Worm (Caenorhabditis elegans) whole organism, L1 larva: ENCODE results near the gene let-268.

Source experiments
- C04F5.9 ChIP-seq: sonication (generic microtip); optimal IDR thresholded peaks from 2 replicates; lab custom pipeline; 2016; ENCODE audit warnings: missing genetic modification characterization, missing compliant biosample characterization
- C16A3.4 ChIP-seq: fragments of 150-350 bp; optimal IDR thresholded peaks from 2 replicates; lab custom pipeline; 2014; ENCODE audit warnings: missing biosample characterization, missing genetic modification characterization
- blmp-1 ChIP-seq: fragments of 150-350 bp; optimal IDR thresholded peaks from 2 replicates; lab custom pipeline; 2014; ENCODE audit warnings: missing biosample characterization, missing genetic modification characterization
- ceh-63 ChIP-seq: fragments of 200-800 bp; sonication (Bioruptor generic); optimal IDR thresholded peaks from 2 replicates; lab custom pipeline; 2018; ENCODE audit warnings: mild to moderate bottlenecking, missing genetic modification characterization, missing compliant biosample characterization
- egl-27 ChIP-seq, 2 experiments: fragments of 150-350 bp in 1 of 2; sonication (generic microtip); optimal IDR thresholded peaks; 3 replicates each; lab custom pipeline; 2017 to 2018; ENCODE audit warnings: missing biosample characterization in 2 of 2, missing genetic modification characterization in 2 of 2, missing genetic modification reagents in 2 of 2
- elt-2 ChIP-seq: sonication (generic microtip); optimal IDR thresholded peaks from 2 replicates; lab custom pipeline; 2016; ENCODE audit warnings: missing genetic modification characterization, mild to moderate bottlenecking, inconsistent platforms, missing compliant biosample characterization, missing genetic modification reagents
- elt-3 ChIP-seq, 6 experiments: fragments of 150-350 bp in 1 of 6; sonication (generic microtip); optimal IDR thresholded peaks; 2 replicates each; lab custom pipeline; 2017 to 2018; ENCODE audit warnings: missing biosample characterization in 6 of 6, missing genetic modification characterization in 6 of 6, inconsistent platforms in 1 of 6
- fkh-4 ChIP-seq: sonication (generic microtip); optimal IDR thresholded peaks from 2 replicates; lab custom pipeline; 2016; ENCODE audit warnings: missing compliant biosample characterization, missing genetic modification characterization, borderline replicate concordance
- fos-1 ChIP-seq: fragments of 150-350 bp; optimal IDR thresholded peaks from 2 replicates; lab custom pipeline; 2014; ENCODE audit warnings: missing biosample characterization, missing genetic modification characterization
- hlh-17 ChIP-seq: fragments of 200-800 bp; sonication (Bioruptor generic); optimal IDR thresholded peaks from 2 replicates; lab custom pipeline; 2018; ENCODE audit warnings: missing genetic modification characterization, mild to moderate bottlenecking, missing compliant biosample characterization, moderate library complexity, borderline replicate concordance
- hpl-2 ChIP-seq: fragments of 150-350 bp; optimal IDR thresholded peaks from 2 replicates; lab custom pipeline; 2014; ENCODE audit warnings: missing biosample characterization, missing genetic modification reagents, missing genetic modification characterization
- irx-1 ChIP-seq: sonication (generic microtip); optimal IDR thresholded peaks from 2 replicates; lab custom pipeline; 2016; ENCODE audit warnings: missing genetic modification characterization, missing compliant biosample characterization
- isw-1 ChIP-seq: fragments of 200-800 bp; sonication (Bioruptor generic); IDR thresholded peaks from 2 replicates; pipeline ENCODE4 v1.3.6; 2022; ENCODE audit warnings: missing genetic modification characterization, missing compliant biosample characterization
- lin-13 ChIP-seq: fragments of 150-350 bp; optimal IDR thresholded peaks from 2 replicates; lab custom pipeline; 2014; ENCODE audit warnings: missing biosample characterization, missing genetic modification reagents, missing genetic modification characterization
- lin-14 ChIP-seq: fragments of 200-800 bp; sonication (Bioruptor generic); optimal IDR thresholded peaks from 2 replicates; lab custom pipeline; 2018; ENCODE audit warnings: mild to moderate bottlenecking, missing genetic modification characterization, moderate library complexity, missing compliant biosample characterization
- lin-15B ChIP-seq: fragments of 150-350 bp; sonication (generic microtip); optimal IDR thresholded peaks from 3 replicates; lab custom pipeline; 2014; ENCODE audit warnings: missing biosample characterization, missing genetic modification characterization
- lin-35 ChIP-seq, 2 experiments: fragments of 150-350 bp; optimal IDR thresholded peaks; 2 replicates each; lab custom pipeline; 2014; ENCODE audit warnings: missing biosample characterization in 2 of 2, missing genetic modification characterization in 2 of 2, missing genetic modification reagents in 2 of 2
- lsy-2 ChIP-seq, 2 experiments: fragments of 150-350 bp; optimal IDR thresholded peaks; 2 replicates each; lab custom pipeline; 2014; ENCODE audit warnings: missing biosample characterization in 2 of 2, missing genetic modification characterization in 2 of 2
- mdl-1 ChIP-seq, 2 experiments: fragments of 150-350 bp; optimal IDR thresholded peaks; 2 replicates each; lab custom pipeline; 2014 to 2017; ENCODE audit warnings: missing biosample characterization in 2 of 2, missing genetic modification characterization in 2 of 2, inconsistent platforms in 1 of 2
- mep-1 ChIP-seq: fragments of 150-350 bp; optimal IDR thresholded peaks from 2 replicates; lab custom pipeline; 2014; ENCODE audit warnings: missing biosample characterization, missing genetic modification characterization
- nhr-19 ChIP-seq: fragments of 200-800 bp; sonication (Bioruptor generic); conservative IDR thresholded peaks from 2 replicates; pipeline ENCODE4 v1.3.6; 2022; ENCODE audit warnings: missing genetic modification characterization, missing compliant biosample characterization
- nhr-20 ChIP-seq: sonication (generic microtip); optimal IDR thresholded peaks from 2 replicates; lab custom pipeline; 2016; ENCODE audit warnings: mild to moderate bottlenecking, missing genetic modification characterization, missing compliant biosample characterization
- nhr-237 ChIP-seq: fragments of 150-350 bp; optimal IDR thresholded peaks from 2 replicates; lab custom pipeline; 2014; ENCODE audit warnings: missing biosample characterization, missing genetic modification characterization
- nhr-71 ChIP-seq: sonication (generic microtip); optimal IDR thresholded peaks from 2 replicates; lab custom pipeline; 2016; ENCODE audit warnings: mild to moderate bottlenecking, missing genetic modification characterization, moderate library complexity, missing compliant biosample characterization
- nhr-85 ChIP-seq: sonication (generic microtip); peaks from one replicate; lab custom pipeline; 2016; ENCODE audit warnings: missing genetic modification characterization, inconsistent platforms, missing compliant biosample characterization
- nhr-90 ChIP-seq: sonication (generic microtip); optimal IDR thresholded peaks from 2 replicates; lab custom pipeline; 2016; ENCODE audit warnings: mild to moderate bottlenecking, missing genetic modification characterization, missing compliant biosample characterization; ENCODE audit not compliant: poor library complexity
- pax-3 ChIP-seq: fragments of 200-800 bp; sonication (Bioruptor generic); optimal IDR thresholded peaks from 2 replicates; lab custom pipeline; 2018; ENCODE audit warnings: mild to moderate bottlenecking, missing genetic modification characterization, moderate library complexity, missing compliant biosample characterization
- snpc-4 ChIP-seq: fragments of 150-350 bp; optimal IDR thresholded peaks from 2 replicates; lab custom pipeline; 2014; ENCODE audit warnings: missing biosample characterization, missing genetic modification characterization
- snu-23 ChIP-seq: sonication (generic microtip); optimal IDR thresholded peaks from 2 replicates; lab custom pipeline; 2016; ENCODE audit warnings: missing genetic modification characterization, missing compliant biosample characterization
- sptf-1 ChIP-seq: fragments of 150-350 bp; optimal IDR thresholded peaks from 2 replicates; lab custom pipeline; 2014; ENCODE audit warnings: missing biosample characterization, missing genetic modification characterization
- tbx-2 ChIP-seq: sonication (generic microtip); optimal IDR thresholded peaks from 2 replicates; lab custom pipeline; 2016; ENCODE audit warnings: missing genetic modification characterization, missing compliant biosample characterization
- unc-62 ChIP-seq: fragments of 150-350 bp; optimal IDR thresholded peaks from 2 replicates; lab custom pipeline; 2014; ENCODE audit warnings: missing biosample characterization, missing genetic modification reagents, missing genetic modification characterization
- unc-98 ChIP-seq: fragments of 200-800 bp; sonication (Bioruptor generic); IDR thresholded peaks from 2 replicates; pipeline ENCODE4 v1.3.6; 2022; ENCODE audit warnings: missing genetic modification characterization, missing compliant biosample characterization
- zip-4 ChIP-seq: fragments of 200-800 bp; sonication (Bioruptor generic); optimal IDR thresholded peaks from 2 replicates; lab custom pipeline; 2018; ENCODE audit warnings: mild to moderate bottlenecking, missing genetic modification characterization, moderate library complexity, missing compliant biosample characterization

Gene let-268

ce11 chrII:10033163-10033871, 6.5 kb downstream of the let-268 start, which contains the start of gene mtcu-2 (continued):
- TF ChIP-seq mdl-1 (tag; optimal IDR thresholded peaks at IDR 0.05; lab: Kevin White, UChicago): peak in 1 of 2 experiments; percentile 45
- TF ChIP-seq snpc-4: peak; percentile 47
- peak; percentile 6 for TF ChIP-seq fos-1
- TF ChIP-seq pax-3 (tag; lab: Kevin White, UChicago): peak; percentile 81
- peak; percentile 90 for TF ChIP-seq unc-98 (GFP tag; lab: Robert Waterston, UW)
- TF ChIP-seq C04F5.9 (tag; lab: Kevin White, UChicago): peak; percentile 61
- peak; percentile 74 to 84 for TF ChIP-seq lin-35 (GFP tag; optimal IDR thresholded peaks at IDR 0.05; lab: Kevin White, UChicago)
- TF ChIP-seq lin-13: peak; percentile 46
- peak; percentile 43 for TF ChIP-seq zip-4 (GFP tag; lab: Kevin White, UChicago)
- peak in 1 of 2 experiments; percentile 2 for TF ChIP-seq egl-27 (tag; optimal IDR thresholded peaks at IDR 0.05; lab: Kevin White, UChicago)
- TF ChIP-seq nhr-237: peak; percentile 24
- TF ChIP-seq lin-14 (GFP tag; lab: Kevin White, UChicago): peak; percentile 89
- peak; percentile 85 for TF ChIP-seq lin-15B (tag; lab: Kevin White, UChicago)

DNA sequence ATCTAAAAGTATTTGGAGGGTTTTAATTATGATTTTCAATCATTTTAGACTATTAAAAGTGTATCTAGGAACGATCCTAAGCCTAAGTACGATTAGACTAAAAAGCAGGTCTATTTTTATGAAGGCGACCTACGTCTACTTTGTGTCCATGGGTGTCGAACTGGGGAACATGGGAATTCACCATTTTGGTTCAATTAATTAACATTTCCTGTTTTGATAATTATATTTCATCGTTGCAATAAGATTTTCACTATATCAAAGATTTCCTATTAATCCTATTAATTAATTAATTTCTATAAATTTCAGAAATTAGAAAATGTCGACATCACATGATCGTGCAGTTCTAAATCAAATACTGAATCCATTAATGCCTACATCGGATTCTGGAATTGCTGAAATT, 9.9 kb downstream of the let-268 start, which contains the start of gene ttc-36:
Gene ttc-36 (plus strand): TSS at position 301 of the 400 bp plus-strand sequence.
- TF ChIP-seq nhr-90 (tag; lab: Kevin White, UChicago) (no peak), lin-13 (no peak), lin-35 (GFP tag; optimal IDR thresholded peaks at IDR 0.05; lab: Kevin White, UChicago) (no peak), hpl-2 (GFP tag; lab: Kevin White, UChicago) (no peak), hlh-17 (GFP tag; lab: Kevin White, UChicago) (no peak), fkh-4 (tag; lab: Kevin White, UChicago) (no peak), elt-2 (tag; lab: Kevin White, UChicago) (no peak), isw-1 (GFP tag; lab: Robert Waterston, UW) (no peak)

ce11 chrII:10029044-10029443, 10.7 kb downstream of the let-268 start:
- TF ChIP-seq tbx-2 (tag; lab: Kevin White, UChicago) (peak; percentile 13), elt-3 (tag; optimal IDR thresholded peaks at IDR 0.05; lab: Kevin White, UChicago) (peak in 4 of 6 experiments; percentile 24 to 85 (median 59)), nhr-19 (GFP tag; lab: Robert Waterston, UW) (peak; percentile 32; the same call in 1 of the 2 replicates), nhr-90 (tag; lab: Kevin White, UChicago) (peak; percentile 58), lsy-2 (tag; optimal IDR thresholded peaks at IDR 0.05; lab: Kevin White, UChicago) (peak in 1 of 2 experiments; percentile 8), lin-35 (GFP tag; optimal IDR thresholded peaks at IDR 0.05; lab: Kevin White, UChicago) (peak in 1 of 2 experiments; percentile 57), irx-1 (tag; lab: Kevin White, UChicago) (no peak), nhr-71 (tag; lab: Kevin White, UChicago) (peak; percentile 60), lin-14 (GFP tag; lab: Kevin White, UChicago) (peak; percentile 73), elt-2 (tag; lab: Kevin White, UChicago) (peak; percentile 53), snu-23 (GFP tag; lab: Kevin White, UChicago) (peak; percentile 59), ceh-63 (GFP tag; lab: Kevin White, UChicago) (no peak), sptf-1 (tag; lab: Kevin White, UChicago) (no peak), blmp-1 (peak; percentile 84), unc-62 (GFP tag; lab: Kevin White, UChicago) (no peak), C16A3.4 (tag; lab: Kevin White, UChicago) (no peak), C04F5.9 (tag; lab: Kevin White, UChicago) (no peak), mep-1 (peak; percentile 44), nhr-20 (peak; percentile 75), nhr-85 (peak; percentile 90)
- TF ChIP-seq, all 84 proteins: peak for 14
